Worm (Caenorhabditis elegans) whole organism, young adult: ENCODE measurements around the gene Y17G7B.23.
A peak's percentile ranks its signal among the peaks of the same experiment; 100 is the strongest.

ENCODE experiments used
- B0019.2 ChIP-seq: fragments of 200-800 bp; sonication (Bioruptor generic); conservative IDR thresholded peaks from 2 replicates; pipeline ENCODE4 v1.3.6; 2022; ENCODE audit warnings: missing genetic modification reagents, missing genetic modification characterization, missing compliant biosample characterization
- C06A6.2 ChIP-seq: fragments of 200-800 bp; sonication (Bioruptor generic); conservative IDR thresholded peaks from 2 replicates; pipeline ENCODE4 v1.3.6; 2022; ENCODE audit warnings: missing genetic modification characterization, missing compliant biosample characterization
- D2030.7 ChIP-seq: fragments of 200-800 bp; sonication (Bioruptor generic); IDR thresholded peaks from 2 replicates; pipeline ENCODE4 v1.3.6; 2022; ENCODE audit warnings: missing genetic modification reagents, missing genetic modification characterization, missing compliant biosample characterization
- F10E7.11 ChIP-seq: sonication (generic microtip); optimal IDR thresholded peaks from 2 replicates; lab custom pipeline; 2017; ENCODE audit warnings: mild to moderate bottlenecking, missing genetic modification characterization, moderate library complexity, missing compliant biosample characterization
- F22D6.2 ChIP-seq: sonication (generic microtip); optimal IDR thresholded peaks from 2 replicates; lab custom pipeline; 2016; ENCODE audit warnings: mild to moderate bottlenecking, missing genetic modification characterization, missing compliant biosample characterization
- F33H1.4 ChIP-seq: fragments of 200-800 bp; sonication (Bioruptor generic); IDR thresholded peaks from 2 replicates; pipeline ENCODE4 v1.3.6; 2022; ENCODE audit warnings: missing genetic modification reagents, missing genetic modification characterization, missing compliant biosample characterization
- F37B4.10 ChIP-seq: fragments of 200-800 bp; sonication (Bioruptor generic); IDR thresholded peaks from 2 replicates; pipeline ENCODE4 v1.3.6; 2022; ENCODE audit warnings: missing genetic modification characterization, missing compliant biosample characterization
- F39B2.1 ChIP-seq: fragments of 200-800 bp; sonication (Bioruptor generic); IDR thresholded peaks from 2 replicates; pipeline ENCODE4 v1.3.6; 2022; ENCODE audit warnings: missing genetic modification reagents, missing genetic modification characterization, missing compliant biosample characterization
- F52B5.7 ChIP-seq: sonication (generic microtip); optimal IDR thresholded peaks from 2 replicates; lab custom pipeline; 2016; ENCODE audit warnings: mild to moderate bottlenecking, missing genetic modification characterization, missing compliant biosample characterization
- K11D2.4 ChIP-seq: fragments of 200-800 bp; sonication (Bioruptor generic); IDR thresholded peaks from 2 replicates; pipeline ENCODE4 v1.3.6; 2022; ENCODE audit warnings: missing genetic modification reagents, missing genetic modification characterization, missing compliant biosample characterization
- K12H6.12 ChIP-seq: fragments of 200-800 bp; sonication (Bioruptor generic); optimal IDR thresholded peaks from 2 replicates; lab custom pipeline; 2018; ENCODE audit warnings: mild to moderate bottlenecking, missing genetic modification characterization, missing compliant biosample characterization
- T07F8.4 ChIP-seq: sonication (generic microtip); optimal IDR thresholded peaks from 2 replicates; lab custom pipeline; 2016; ENCODE audit warnings: mild to moderate bottlenecking, missing genetic modification characterization, moderate library complexity, missing compliant biosample characterization
- Y53G8AR.9 ChIP-seq: fragments of 200-800 bp; sonication (Bioruptor generic); conservative IDR thresholded peaks from 2 replicates; pipeline ENCODE4 v1.3.6; 2022; ENCODE audit warnings: missing genetic modification reagents, missing genetic modification characterization, missing compliant biosample characterization
- Y79H2A.3 ChIP-seq: fragments of 200-800 bp; sonication (Bioruptor generic); conservative IDR thresholded peaks from 2 replicates; pipeline ENCODE4 v1.3.6; 2022; ENCODE audit warnings: missing genetic modification reagents, missing genetic modification characterization, missing compliant biosample characterization
- akir-1 ChIP-seq: fragments of 200-800 bp; sonication (Bioruptor generic); optimal IDR thresholded peaks from 2 replicates; lab custom pipeline; 2018; ENCODE audit warnings: mild to moderate bottlenecking, missing genetic modification characterization, moderate library complexity, missing compliant biosample characterization
- ama-1 ChIP-seq, 3 experiments: fragments of 150-350 bp in 1 of 3; sonication (generic microtip) in 2 of 3; optimal IDR thresholded peaks; 2 replicates each; lab custom pipeline; 2014 to 2018; ENCODE audit warnings: missing biosample characterization in 2 of 3, missing genetic modification characterization in 2 of 3, missing genetic modification reagents in 2 of 3
- atf-7 ChIP-seq: sonication (generic microtip); optimal IDR thresholded peaks from 2 replicates; lab custom pipeline; 2017; ENCODE audit warnings: mild to moderate bottlenecking, missing genetic modification characterization, missing compliant biosample characterization
- ceh-27 ChIP-seq: fragments of 200-800 bp; sonication (Bioruptor generic); optimal IDR thresholded peaks from 2 replicates; lab custom pipeline; 2018; ENCODE audit warnings: mild to moderate bottlenecking, missing genetic modification characterization, moderate library complexity, missing compliant biosample characterization
- ceh-40 ChIP-seq: fragments of 200-800 bp; sonication (Bioruptor generic); IDR thresholded peaks from 2 replicates; pipeline ENCODE4 v1.3.6; 2022; ENCODE audit warnings: missing genetic modification characterization, missing compliant biosample characterization
- chd-7 ChIP-seq: sonication (generic microtip); optimal IDR thresholded peaks from 2 replicates; lab custom pipeline; 2016; ENCODE audit warnings: mild to moderate bottlenecking, missing genetic modification characterization, moderate library complexity, missing compliant biosample characterization
- die-1 ChIP-seq: sonication (generic microtip); optimal IDR thresholded peaks from 2 replicates; lab custom pipeline; 2016; ENCODE audit warnings: missing genotype, mild to moderate bottlenecking, missing genetic modification characterization, missing compliant biosample characterization
- dox-1 ChIP-seq: fragments of 200-800 bp; sonication (Bioruptor generic); IDR thresholded peaks from 2 replicates; pipeline ENCODE4 v1.3.6; 2022; ENCODE audit warnings: missing genetic modification reagents, missing genetic modification characterization, missing compliant biosample characterization
- egl-18 ChIP-seq: fragments of 200-800 bp; sonication (Bioruptor generic); IDR thresholded peaks from 2 replicates; pipeline ENCODE4 v1.3.6; 2022; ENCODE audit warnings: missing genetic modification reagents, missing genetic modification characterization, missing compliant biosample characterization
- egl-44 ChIP-seq: fragments of 200-800 bp; sonication (Bioruptor generic); IDR thresholded peaks from 2 replicates; pipeline ENCODE4 v1.3.6; 2022; ENCODE audit warnings: missing genetic modification reagents, missing genetic modification characterization, missing compliant biosample characterization
- gei-17 ChIP-seq: fragments of 200-800 bp; sonication (Bioruptor generic); optimal IDR thresholded peaks from 2 replicates; lab custom pipeline; 2018; ENCODE audit warnings: mild to moderate bottlenecking, missing genetic modification characterization, missing compliant biosample characterization
- hlh-12 ChIP-seq: sonication (generic microtip); optimal IDR thresholded peaks from 2 replicates; lab custom pipeline; 2016; ENCODE audit warnings: missing genetic modification characterization, missing compliant biosample characterization
- hmg-1.2 ChIP-seq: fragments of 200-800 bp; sonication (Bioruptor generic); IDR thresholded peaks from 2 replicates; pipeline ENCODE4 v1.3.6; 2022; ENCODE audit warnings: missing genetic modification reagents, missing genetic modification characterization, missing compliant biosample characterization
- hsf-1 ChIP-seq: fragments of 200-800 bp; sonication (Bioruptor generic); IDR thresholded peaks from 2 replicates; pipeline ENCODE4 v1.3.6; 2022; ENCODE audit warnings: missing genetic modification reagents, missing genetic modification characterization, missing compliant biosample characterization
- lin-40 ChIP-seq: sonication (generic microtip); optimal IDR thresholded peaks from 2 replicates; lab custom pipeline; 2016; ENCODE audit warnings: missing genetic modification characterization, mild to moderate bottlenecking, missing compliant biosample characterization, missing genotype, missing genetic modification reagents
- lir-1 ChIP-seq: fragments of 200-800 bp; sonication (Bioruptor generic); conservative IDR thresholded peaks from 2 replicates; pipeline ENCODE4 v1.3.6; 2022; ENCODE audit warnings: missing genetic modification reagents, missing genetic modification characterization, missing compliant biosample characterization
- lsl-1 ChIP-seq: fragments of 200-800 bp; sonication (Bioruptor generic); optimal IDR thresholded peaks from 2 replicates; lab custom pipeline; 2018; ENCODE audit warnings: mild to moderate bottlenecking, missing genetic modification characterization, moderate library complexity, missing compliant biosample characterization
- lsy-27 ChIP-seq: sonication (generic microtip); optimal IDR thresholded peaks from 2 replicates; lab custom pipeline; 2017; ENCODE audit warnings: missing genetic modification characterization, mild to moderate bottlenecking, missing compliant biosample characterization, antibody characterized with exemption, missing genotype, borderline replicate concordance; ENCODE audit not compliant: insufficient read depth
- nhr-27 ChIP-seq: fragments of 200-800 bp; sonication (Bioruptor generic); optimal IDR thresholded peaks from 2 replicates; lab custom pipeline; 2018; ENCODE audit warnings: mild to moderate bottlenecking, missing genetic modification characterization, moderate library complexity, missing compliant biosample characterization
- nhr-80 ChIP-seq: sonication (generic microtip); optimal IDR thresholded peaks from 2 replicates; lab custom pipeline; 2016; ENCODE audit warnings: missing genetic modification characterization, missing compliant biosample characterization
- rec-8 ChIP-seq, 2 experiments: sonication (generic microtip); optimal IDR thresholded peaks; 2 replicates each; lab custom pipeline; 2016; ENCODE audit warnings: mild to moderate bottlenecking in 2 of 2, missing genetic modification characterization in 2 of 2, missing genetic modification reagents in 2 of 2, missing genotype in 2 of 2, missing biosample characterization in 1 of 2, missing compliant biosample characterization in 1 of 2, moderate library complexity in 1 of 2
- snpc-3.4 ChIP-seq: sonication (generic microtip); optimal IDR thresholded peaks from 2 replicates; lab custom pipeline; 2017; ENCODE audit warnings: missing genetic modification characterization, mild to moderate bottlenecking, missing compliant biosample characterization, antibody characterized with exemption, moderate library complexity, missing genotype, missing genetic modification reagents
- somi-1 ChIP-seq: fragments of 200-800 bp; sonication (Bioruptor generic); optimal IDR thresholded peaks from 2 replicates; lab custom pipeline; 2018; ENCODE audit warnings: mild to moderate bottlenecking, missing genetic modification characterization, missing compliant biosample characterization
- tbx-9 ChIP-seq: sonication (generic microtip); optimal IDR thresholded peaks from 2 replicates; lab custom pipeline; 2016; ENCODE audit warnings: borderline replicate concordance, missing genetic modification characterization, inconsistent platforms, missing compliant biosample characterization
- unc-130 ChIP-seq: sonication (generic microtip); optimal IDR thresholded peaks from 2 replicates; lab custom pipeline; 2016; ENCODE audit warnings: missing genetic modification reagents, missing genetic modification characterization, missing compliant biosample characterization
- zim-3 ChIP-seq: sonication (generic microtip); optimal IDR thresholded peaks from 2 replicates; lab custom pipeline; 2017; ENCODE audit warnings: mild to moderate bottlenecking, missing genetic modification characterization, moderate library complexity, missing compliant biosample characterization
- ztf-22 ChIP-seq: fragments of 200-800 bp; sonication (Bioruptor generic); optimal IDR thresholded peaks from 2 replicates; lab custom pipeline; 2018; ENCODE audit warnings: mild to moderate bottlenecking, missing genetic modification characterization, moderate library complexity, missing compliant biosample characterization
- ztf-26 ChIP-seq: sonication (generic microtip); optimal IDR thresholded peaks from 2 replicates; lab custom pipeline; 2017; ENCODE audit warnings: missing genetic modification characterization, missing compliant biosample characterization

Gene Y17G7B.23

ce11 chrII:12040167-12040566 lies 41.2 kb downstream of the Y17G7B.23 start (continued):
- TF ChIP-seq ztf-22 (GFP tag; lab: Kevin White, UChicago) (no peak), hmg-1.2 (GFP tag; lab: Robert Waterston, UW) (peak; percentile 89)

- no peak for TF ChIP-seq gei-17 (GFP tag; lab: Kevin White, UChicago)
Measured at ce11 chrII:12041116-12041515, 42.1 kb downstream of the Y17G7B.23 start.

- TF ChIP-seq lsy-27 (tag; lab: Kevin White, UChicago) = no peak
- TF ChIP-seq Y53G8AR.9 (GFP tag; lab: Robert Waterston, UW) = no peak
- TF ChIP-seq somi-1 (GFP tag; lab: Kevin White, UChicago) = peak; percentile 62
- no peak for TF ChIP-seq rec-8 (tag; optimal IDR thresholded peaks at IDR 0.05; lab: Kevin White, UChicago)
- peak; percentile 66 for TF ChIP-seq ztf-26 (tag; lab: Kevin White, UChicago)
- TF ChIP-seq die-1 (tag; lab: Kevin White, UChicago) = no peak
- no peak for TF ChIP-seq lir-1 (GFP tag; lab: Robert Waterston, UW)
- TF ChIP-seq F22D6.2 (tag; lab: Kevin White, UChicago) = peak; percentile 38
- TF ChIP-seq egl-44 (GFP tag; lab: Robert Waterston, UW) = no peak
- no peak for TF ChIP-seq tbx-9
- no peak for TF ChIP-seq F52B5.7 (tag; lab: Kevin White, UChicago)
- peak; percentile 30; the same call in 1 of the 2 replicates for TF ChIP-seq hmg-1.2 (GFP tag; lab: Robert Waterston, UW)
- TF ChIP-seq F10E7.11 (tag; lab: Kevin White, UChicago) = no peak
- TF ChIP-seq lsl-1 = peak; percentile 31
- TF ChIP-seq ama-1 (optimal IDR thresholded peaks at IDR 0.05; lab: Kevin White, UChicago) = no peak
- TF ChIP-seq ama-1 (GFP tag; optimal IDR thresholded peaks at IDR 0.05; lab: Kevin White, UChicago) = no peak
- no peak for TF ChIP-seq nhr-27 (tag; lab: Kevin White, UChicago)
- TF ChIP-seq nhr-80 = peak; percentile 27
- peak; percentile 68 for TF ChIP-seq K11D2.4 (GFP tag; lab: Robert Waterston, UW)
- TF ChIP-seq unc-130 (GFP tag; lab: Kevin White, UChicago) = no peak
- TF ChIP-seq C06A6.2 (GFP tag; lab: Robert Waterston, UW) = 0 out of 2 replicates have a peak, but pooled peaks have one; percentile 41
- no peak for TF ChIP-seq ceh-40 (GFP tag; lab: Robert Waterston, UW)
- peak; percentile 41 for TF ChIP-seq D2030.7 (GFP tag; lab: Robert Waterston, UW)
- no peak; the same call in 1 of the 2 replicates for TF ChIP-seq B0019.2
- TF ChIP-seq F33H1.4 (GFP tag; lab: Robert Waterston, UW) = no peak
- peak; percentile 69 for TF ChIP-seq lin-40 (tag; lab: Kevin White, UChicago)
- peak; percentile 47 for TF ChIP-seq atf-7 (tag; lab: Kevin White, UChicago)
- no peak for TF ChIP-seq egl-18 (GFP tag; lab: Robert Waterston, UW)
- TF ChIP-seq zim-3 (tag; lab: Kevin White, UChicago) = no peak
- TF ChIP-seq snpc-3.4 (tag; lab: Kevin White, UChicago) = no peak
- TF ChIP-seq F39B2.1 (GFP tag; lab: Robert Waterston, UW) = no peak
- TF ChIP-seq akir-1 (GFP tag; lab: Kevin White, UChicago) = no peak
- TF ChIP-seq F37B4.10 (GFP tag; lab: Robert Waterston, UW) = no peak
- no peak for TF ChIP-seq T07F8.4 (tag; lab: Kevin White, UChicago)
- no peak for TF ChIP-seq ceh-27 (GFP tag; lab: Kevin White, UChicago)
- no peak for TF ChIP-seq chd-7 (tag; lab: Kevin White, UChicago)
- peak; percentile 61 for TF ChIP-seq dox-1 (GFP tag; lab: Robert Waterston, UW)
- no peak for TF ChIP-seq hsf-1 (GFP tag; lab: Robert Waterston, UW)
- TF ChIP-seq hlh-12 (tag; lab: Kevin White, UChicago) = no peak
- TF ChIP-seq Y79H2A.3 (GFP tag; lab: Robert Waterston, UW) = no peak
- peak; percentile 65 for TF ChIP-seq K12H6.12 (tag; lab: Kevin White, UChicago)
Measured at ce11 chrII:12042108-12042960, 43.3 kb downstream of the Y17G7B.23 start, which contains the start of gene ippk-1. Gene ippk-1 (plus strand): TSS chrII:12042910.
